Worm (Caenorhabditis elegans): ENCODE data around the gene set-17.

DNA sequence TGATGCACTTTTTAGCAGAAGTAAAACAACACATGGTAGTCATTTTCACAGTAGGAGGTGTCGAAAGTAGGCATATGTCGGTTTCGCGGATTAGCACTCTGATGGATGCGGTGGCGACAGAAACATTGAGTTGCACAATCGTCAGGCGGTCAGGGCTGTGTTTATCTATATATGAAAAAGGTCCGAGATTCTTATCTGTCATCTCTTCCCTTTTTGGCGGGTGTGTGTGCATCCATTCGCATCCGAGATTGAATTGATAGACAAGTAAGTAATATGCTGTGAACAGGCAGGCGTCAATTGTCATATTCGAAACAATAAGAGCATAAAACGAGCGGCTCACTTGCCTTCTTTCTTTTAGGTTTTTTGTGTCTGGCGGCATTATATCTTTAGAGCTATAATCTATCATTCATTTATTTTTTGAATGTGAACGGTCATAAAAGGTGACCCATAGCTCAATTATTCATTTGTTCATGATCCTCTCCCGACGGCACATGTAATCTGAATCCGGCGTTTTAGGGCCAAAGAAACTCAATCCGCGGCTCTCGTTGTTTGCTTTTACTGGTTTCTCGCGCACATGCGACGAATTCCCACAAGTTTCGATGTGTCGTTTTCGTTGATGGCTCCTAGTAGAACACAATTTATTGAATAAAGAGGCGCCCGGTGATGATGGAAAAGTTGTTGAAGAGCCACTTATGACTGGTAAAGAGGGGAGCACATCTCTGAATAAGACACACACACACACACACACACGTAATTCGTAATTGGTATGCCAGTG is 41.5 kb downstream of the set-17 start:
- no peak for TF ChIP-seq B0310.2 (tag; optimal IDR thresholded peaks at IDR 0.05)
- no peak for TF ChIP-seq ama-1 (optimal IDR thresholded peaks at IDR 0.05)
- TF ChIP-seq sea-1 (GFP tag; conservative IDR thresholded peaks at IDR 0.05): no peak
- TF ChIP-seq pes-1 (GFP tag; IDR thresholded peaks at IDR 0.05): no peak
- TF ChIP-seq ceh-36 (tag; optimal IDR thresholded peaks at IDR 0.05): no peak
- no peak for TF ChIP-seq hmbx-1 (tag; optimal IDR thresholded peaks at IDR 0.05)
- TF ChIP-seq ets-7 (tag; optimal IDR thresholded peaks at IDR 0.05): no peak
- TF ChIP-seq tbx-11 (GFP tag; IDR thresholded peaks at IDR 0.05): no peak
- no peak for TF ChIP-seq hnd-1 (tag; optimal IDR thresholded peaks at IDR 0.05)
- TF ChIP-seq tra-4 (tag; optimal IDR thresholded peaks at IDR 0.05): no peak
- no peak for TF ChIP-seq flt-1 (GFP tag; IDR thresholded peaks at IDR 0.05)
- no peak for TF ChIP-seq ceh-13 (GFP tag; optimal IDR thresholded peaks at IDR 0.05)
- no peak for TF ChIP-seq scrt-1 (GFP tag; IDR thresholded peaks at IDR 0.05)

Measured in whole organism, early embryonic.